Fruit fly (Drosophila melanogaster) whole organism: ENCODE measurements around the gene CG34280.

Experiments used
- CG8478 ChIP-seq: fragments of >200 bp; optimal IDR thresholded peaks from 2 replicates; lab custom pipeline; 2018; ENCODE audit warnings: inconsistent platforms
- Dll ChIP-seq: fragments of >200 bp; optimal IDR thresholded peaks from 2 replicates; lab custom pipeline; 2017
- psq ChIP-seq: fragments of >200 bp; optimal IDR thresholded peaks from 2 replicates; lab custom pipeline; 2017
- usp ChIP-seq: fragments of >200 bp; optimal IDR thresholded peaks from 2 replicates; lab custom pipeline; 2017; ENCODE audit warnings: missing biosample characterization, missing genetic modification characterization, mixed read lengths

dm6 chr3R:17403618-17404017 lies at the start of gene CG34280:
- TF ChIP-seq psq (lab: Kevin White, UChicago) (no peak), CG8478 (lab: Kevin White, UChicago) (no peak), Dll (no peak), usp (no peak)
